Fruit fly (Drosophila melanogaster) Kc167 (cell line): ENCODE results near the gene CG11498.

ENCODE experiments used
- Myc ChIP-seq: fragments of >200 bp; optimal IDR thresholded peaks from 2 replicates; lab custom pipeline; 2017; ENCODE audit warnings: missing external identifiers
- Sin3A ChIP-seq: fragments of >200 bp; optimal IDR thresholded peaks from 2 replicates; lab custom pipeline; 2018; ENCODE audit warnings: missing external identifiers
- h ChIP-seq: fragments of >200 bp; optimal IDR thresholded peaks from 3 replicates; lab custom pipeline; 2018; ENCODE audit warnings: missing external identifiers
- insv ChIP-seq: fragments of >200 bp; optimal IDR thresholded peaks from 3 replicates; lab custom pipeline; 2018; ENCODE audit warnings: missing external identifiers
- psq ChIP-seq: fragments of >200 bp; optimal IDR thresholded peaks from 2 replicates; lab custom pipeline; 2017; ENCODE audit warnings: missing external identifiers
- ttk ChIP-seq: sonication (Bioruptor generic); optimal IDR thresholded peaks from 2 replicates; lab custom pipeline; 2017; ENCODE audit warnings: missing external identifiers

CG11498 gene

dm6 chr3R:30197796-30198195, 37.5 kb upstream of the CG11498 start:
- TF ChIP-seq psq (lab: Kevin White, UChicago) (no peak), Myc (lab: Kevin White, UChicago) (no peak), Sin3A (lab: Kevin White, UChicago) (no peak), insv (lab: Kevin White, UChicago) (no peak), h (no peak)

dm6 chr3R:30196128-30196527, 35.9 kb upstream of the CG11498 start, which contains the start of gene CG15531:
Gene CG15531, minus strand, starts transcription at chr3R:30196228.
- TF ChIP-seq Sin3A (lab: Kevin White, UChicago): no peak
- no peak for TF ChIP-seq h
- TF ChIP-seq psq (lab: Kevin White, UChicago): no peak
- no peak for TF ChIP-seq ttk
- no peak for TF ChIP-seq Myc (lab: Kevin White, UChicago)
- TF ChIP-seq insv (lab: Kevin White, UChicago): no peak

dm6 chr3R:30195606-30196049, 35.4 kb upstream of the CG11498 start:
- TF ChIP-seq ttk: no peak
- no peak for TF ChIP-seq h
- no peak for TF ChIP-seq Myc (lab: Kevin White, UChicago)
- TF ChIP-seq psq (lab: Kevin White, UChicago): no peak
- TF ChIP-seq insv (lab: Kevin White, UChicago): no peak
- TF ChIP-seq Sin3A (lab: Kevin White, UChicago): no peak

dm6 chr3R:30193826-30194225, 33.6 kb upstream of the CG11498 start:
- TF ChIP-seq Myc (lab: Kevin White, UChicago) (no peak), insv (lab: Kevin White, UChicago) (no peak), Sin3A (lab: Kevin White, UChicago) (no peak), ttk (no peak)

- TF ChIP-seq Sin3A (lab: Kevin White, UChicago) (no peak), insv (lab: Kevin White, UChicago) (no peak), Myc (lab: Kevin White, UChicago) (no peak), ttk (no peak), psq (lab: Kevin White, UChicago) (no peak), h (no peak)
Observed at dm6 chr3R:30191462-30191874, 31.2 kb upstream of the CG11498 start.

dm6 chr3R:30191047-30191446, 30.8 kb upstream of the CG11498 start, which contains the start of gene CG9747:
Gene CG9747, minus strand, starts transcription at chr3R:30191252.
- TF ChIP-seq Sin3A (lab: Kevin White, UChicago) (no peak), insv (lab: Kevin White, UChicago) (no peak), psq (lab: Kevin White, UChicago) (no peak), h (no peak), Myc (lab: Kevin White, UChicago) (no peak), ttk (no peak)

dm6 chr3R:30189836-30190235, 29.6 kb upstream of the CG11498 start:
- no peak for TF ChIP-seq psq (lab: Kevin White, UChicago)
- no peak for TF ChIP-seq insv (lab: Kevin White, UChicago)

- no peak for TF ChIP-seq Myc (lab: Kevin White, UChicago)
- no peak for TF ChIP-seq insv (lab: Kevin White, UChicago)
- no peak for TF ChIP-seq Sin3A (lab: Kevin White, UChicago)
- no peak for TF ChIP-seq ttk
- TF ChIP-seq h: no peak
- no peak for TF ChIP-seq psq (lab: Kevin White, UChicago)
Observed at dm6 chr3R:30189398-30189797, 29.1 kb upstream of the CG11498 start.

- TF ChIP-seq h (no peak), Sin3A (lab: Kevin White, UChicago) (no peak), Myc (lab: Kevin White, UChicago) (no peak), insv (lab: Kevin White, UChicago) (no peak), ttk (no peak), psq (lab: Kevin White, UChicago) (no peak)
Observed at dm6 chr3R:30183872-30184271, 23.6 kb upstream of the CG11498 start.

dm6 chr3R:30179934-30180333, 19.7 kb upstream of the CG11498 start, which contains the start of gene Bet5:
Gene Bet5, plus strand, starts transcription at chr3R:30180232.
- TF ChIP-seq insv (lab: Kevin White, UChicago): no peak
- TF ChIP-seq Myc (lab: Kevin White, UChicago): no peak
- no peak for TF ChIP-seq psq (lab: Kevin White, UChicago)
- no peak for TF ChIP-seq ttk
- TF ChIP-seq Sin3A (lab: Kevin White, UChicago): no peak
- TF ChIP-seq h: no peak

- TF ChIP-seq Myc (lab: Kevin White, UChicago) (no peak), h (no peak), psq (lab: Kevin White, UChicago) (no peak), insv (lab: Kevin White, UChicago) (no peak), Sin3A (lab: Kevin White, UChicago) (no peak), ttk (no peak)
Observed at dm6 chr3R:30177494-30177893, 17.2 kb upstream of the CG11498 start, which contains the start of the genes CG1983 and CG15530. Gene CG1983, minus strand, starts transcription at chr3R:30177700. Gene CG15530, plus strand, starts transcription at chr3R:30177877.

dm6 chr3R:30176314-30176713, 16.0 kb upstream of the CG11498 start:
- TF ChIP-seq insv (lab: Kevin White, UChicago): no peak
- TF ChIP-seq h: no peak

- TF ChIP-seq insv (lab: Kevin White, UChicago) (no peak), Myc (lab: Kevin White, UChicago) (no peak), Sin3A (lab: Kevin White, UChicago) (no peak), ttk (no peak), psq (lab: Kevin White, UChicago) (no peak), h (no peak)
Observed at dm6 chr3R:30175045-30175589, 14.8 kb upstream of the CG11498 start.
